Fruit fly (Drosophila melanogaster): ENCODE data around the gene CG31245.

DNA sequence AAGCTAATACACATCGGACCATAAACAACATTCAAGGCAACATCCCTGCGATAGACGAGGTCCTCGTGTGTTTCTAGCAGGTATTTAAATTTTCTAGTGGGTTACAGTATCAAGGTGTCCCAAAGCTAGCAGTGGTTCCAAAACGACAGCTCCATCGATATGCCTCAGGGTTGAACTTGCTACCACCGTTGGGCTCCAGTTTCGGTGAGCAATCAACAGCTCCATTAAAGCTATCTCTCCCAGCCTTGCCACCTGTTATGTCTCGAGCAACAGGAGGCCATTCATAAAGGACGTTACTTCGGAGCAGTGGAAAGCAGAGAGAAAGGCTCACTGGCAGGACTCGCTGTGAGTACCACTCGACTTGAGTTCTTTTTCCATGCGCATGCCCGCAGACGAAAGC is 29.8 kb upstream of the CG31245 start:
- TF ChIP-seq CG8478 (optimal IDR thresholded peaks at IDR 0.05) (no peak), CTCF (optimal IDR thresholded peaks at IDR 0.05) (no peak)

Measured in S2 (cell line).